Worm (Caenorhabditis elegans) whole organism, mixed stage, embryonic: ENCODE measurements around the gene gfat-1.

ENCODE experiments used
- elt-1 ChIP-seq: sonication (generic microtip); optimal IDR thresholded peaks from 2 replicates; lab custom pipeline; 2017; ENCODE audit warnings: missing genetic modification characterization, mild to moderate bottlenecking, missing compliant biosample characterization, antibody characterized with exemption, moderate library complexity, borderline replicate concordance; ENCODE audit not compliant: insufficient read depth
- ham-2 ChIP-seq: fragments of 200-800 bp; sonication (Bioruptor generic); optimal IDR thresholded peaks from 2 replicates; lab custom pipeline; 2018; ENCODE audit warnings: mild to moderate bottlenecking, missing genetic modification characterization, missing compliant biosample characterization
- lin-32 ChIP-seq: fragments of 200-800 bp; sonication (Bioruptor generic); optimal IDR thresholded peaks from 2 replicates; lab custom pipeline; 2018; ENCODE audit warnings: mild to moderate bottlenecking, missing genetic modification characterization, missing compliant biosample characterization
- lsy-2 ChIP-seq: fragments of 150-350 bp; optimal IDR thresholded peaks from 2 replicates; lab custom pipeline; 2014; ENCODE audit warnings: missing biosample characterization, missing genetic modification characterization
- mep-1 ChIP-seq: fragments of 150-350 bp; optimal IDR thresholded peaks from 2 replicates; lab custom pipeline; 2017; ENCODE audit warnings: missing biosample characterization, missing genetic modification reagents, missing genetic modification characterization, inconsistent platforms
- nhr-12 ChIP-seq: fragments of 150-350 bp; optimal IDR thresholded peaks from 2 replicates; lab custom pipeline; 2014; ENCODE audit warnings: missing biosample characterization, missing genetic modification characterization
- nhr-28 ChIP-seq: fragments of 150-350 bp; optimal IDR thresholded peaks from 2 replicates; lab custom pipeline; 2014; ENCODE audit warnings: missing biosample characterization, missing genetic modification characterization
- pha-4 ChIP-seq: fragments of 150-350 bp; optimal IDR thresholded peaks from 2 replicates; lab custom pipeline; 2018; ENCODE audit warnings: missing biosample characterization, missing genetic modification reagents, missing genetic modification characterization
- unc-39 ChIP-seq: fragments of 150-350 bp; optimal IDR thresholded peaks from 2 replicates; lab custom pipeline; 2014; ENCODE audit warnings: missing biosample characterization, missing genetic modification characterization
- unc-62 ChIP-seq: fragments of 150-350 bp; optimal IDR thresholded peaks from 2 replicates; lab custom pipeline; 2014; ENCODE audit warnings: missing biosample characterization, missing genetic modification reagents, missing genetic modification characterization

DNA sequence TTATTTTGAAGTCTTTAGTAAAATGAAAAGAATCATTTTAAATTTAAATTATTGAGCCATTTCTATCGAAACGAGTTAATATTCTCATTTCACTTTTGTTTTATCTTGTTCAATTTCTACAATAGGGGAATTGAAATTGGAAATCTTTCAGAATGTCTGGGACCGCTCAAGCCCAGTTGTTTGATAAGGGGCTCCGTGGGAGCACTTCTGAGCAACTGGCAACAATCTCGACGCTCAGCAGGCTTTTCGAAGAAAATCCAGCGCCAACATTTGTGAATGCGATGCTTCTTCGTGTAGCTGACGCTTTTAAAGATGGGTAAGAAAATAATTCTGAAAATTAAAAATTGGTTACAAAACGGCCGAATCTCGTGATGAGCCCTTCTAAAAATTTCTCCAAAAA is 12.5 kb downstream of the gfat-1 start, which contains the start of gene ints-7:
- TF ChIP-seq nhr-28 (tag; lab: Kevin White, UChicago), result no peak
- TF ChIP-seq nhr-12 (tag; lab: Kevin White, UChicago), result no peak
- no peak for TF ChIP-seq ham-2
- no peak for TF ChIP-seq lin-32 (GFP tag; lab: Kevin White, UChicago)
- no peak for TF ChIP-seq pha-4 (tag; lab: Kevin White, UChicago)
- TF ChIP-seq unc-39 (tag; lab: Kevin White, UChicago), result no peak
- TF ChIP-seq elt-1, result no peak
- TF ChIP-seq mep-1 (tag; lab: Kevin White, UChicago), result no peak
- TF ChIP-seq unc-62 (GFP tag; lab: Kevin White, UChicago), result no peak
- no peak for TF ChIP-seq lsy-2 (tag; lab: Kevin White, UChicago)
